Worm (Caenorhabditis elegans): ENCODE results near the gene ZK105.12.

ce11 chrV:7667940-7668339 is 48.0 kb downstream of the ZK105.12 start, which contains the start of gene C12D5.5:
- no peak for TF ChIP-seq flt-1 (GFP tag; IDR thresholded peaks at IDR 0.05)
- no peak for TF ChIP-seq scrt-1 (GFP tag; IDR thresholded peaks at IDR 0.05)
- no peak for TF ChIP-seq ceh-36 (tag; optimal IDR thresholded peaks at IDR 0.05)
- no peak for TF ChIP-seq ceh-13 (GFP tag; optimal IDR thresholded peaks at IDR 0.05)

Measured in whole organism, early embryonic.